Worm (Caenorhabditis elegans): ENCODE data around the gene col-172.

col-172 gene

ce11 chrX:6672519-6672918, at the start of gene col-172:
Gene col-172, plus strand, starts transcription at chrX:6672819.
- no peak for TF ChIP-seq zip-5 (tag; optimal IDR thresholded peaks at IDR 0.05)
- TF ChIP-seq unc-55 (GFP tag; optimal IDR thresholded peaks at IDR 0.05) = no peak
- TF ChIP-seq lim-6 (tag; optimal IDR thresholded peaks at IDR 0.05) = no peak
- TF ChIP-seq sdc-2 (tag; optimal IDR thresholded peaks at IDR 0.05) = no peak
- TF ChIP-seq odd-2 (tag; optimal IDR thresholded peaks at IDR 0.05) = no peak
- TF ChIP-seq ceh-24 (tag; optimal IDR thresholded peaks at IDR 0.05) = no peak
- no peak for TF ChIP-seq lin-11 (tag; optimal IDR thresholded peaks at IDR 0.05)
- no peak for TF ChIP-seq ceh-18 (tag; optimal IDR thresholded peaks at IDR 0.05)
- no peak for TF ChIP-seq hlh-8 (tag; optimal IDR thresholded peaks at IDR 0.05)
- TF ChIP-seq eyg-1 (tag; optimal IDR thresholded peaks at IDR 0.05) = no peak
- no peak for TF ChIP-seq ceh-45 (GFP tag; IDR thresholded peaks at IDR 0.05)
- TF ChIP-seq unc-86 (tag; optimal IDR thresholded peaks at IDR 0.05) = no peak
- TF ChIP-seq hlh-15 (tag; optimal IDR thresholded peaks at IDR 0.05) = no peak
- no peak for TF ChIP-seq ceh-31 (tag; optimal IDR thresholded peaks at IDR 0.05)
- no peak for TF ChIP-seq pax-1 (tag; optimal IDR thresholded peaks at IDR 0.05)
- TF ChIP-seq pha-4 (tag; optimal IDR thresholded peaks at IDR 0.05) = no peak
- no peak for TF ChIP-seq hlh-6 (tag; optimal IDR thresholded peaks at IDR 0.05)
- TF ChIP-seq pat-9 (tag; optimal IDR thresholded peaks at IDR 0.05) = no peak

- no peak for TF ChIP-seq dmd-4 (tag; optimal IDR thresholded peaks at IDR 0.05; ENCODE audit: borderline replicate concordance)
- TF ChIP-seq elt-2 (tag; optimal IDR thresholded peaks at IDR 0.05) = peak; percentile 63
- TF ChIP-seq tbx-2 (tag; optimal IDR thresholded peaks at IDR 0.05) = peak; percentile 46
- TF ChIP-seq ceh-19 (GFP tag; optimal IDR thresholded peaks at IDR 0.05) = no peak
- TF ChIP-seq ref-2 (tag; optimal IDR thresholded peaks at IDR 0.05) = peak; percentile 36
- no peak for TF ChIP-seq ceh-9 (tag; optimal IDR thresholded peaks at IDR 0.05)
Observed at ce11 chrX:6625275-6625674, 47.3 kb upstream of the col-172 start.

DNA sequence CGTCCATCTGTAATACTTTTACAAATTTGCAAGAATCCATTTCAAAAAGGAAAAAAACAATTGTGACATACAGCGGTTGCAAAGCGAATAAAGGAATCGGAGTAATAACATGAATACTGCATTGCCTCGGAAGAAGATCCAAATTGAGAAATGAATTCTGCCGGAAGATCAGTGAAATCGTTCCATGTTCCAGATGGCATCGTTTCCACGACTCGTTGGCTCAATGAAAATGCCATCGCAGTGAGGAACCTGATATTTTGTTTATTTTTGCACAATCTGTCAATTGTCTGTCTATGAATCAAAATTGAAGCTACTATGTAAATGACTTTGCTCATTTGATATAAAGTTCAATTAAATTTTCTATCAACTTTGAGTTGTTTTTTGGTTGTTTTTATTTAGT, 42.0 kb upstream of the col-172 start:
- TF ChIP-seq pat-9 (tag; optimal IDR thresholded peaks at IDR 0.05) (no peak), fax-1 (tag; optimal IDR thresholded peaks at IDR 0.05) (no peak), unc-55 (GFP tag; optimal IDR thresholded peaks at IDR 0.05) (no peak), pha-4 (tag; optimal IDR thresholded peaks at IDR 0.05) (no peak), ceh-31 (tag; optimal IDR thresholded peaks at IDR 0.05) (no peak), T23F11.4 (GFP tag; optimal IDR thresholded peaks at IDR 0.05) (no peak), zip-5 (tag; optimal IDR thresholded peaks at IDR 0.05) (no peak), rnt-1 (tag; optimal IDR thresholded peaks at IDR 0.05) (no peak), ets-4 (tag; optimal IDR thresholded peaks at IDR 0.05) (no peak), ztf-16 (tag; optimal IDR thresholded peaks at IDR 0.05) (no peak)

ce11 chrX:6631437-6631836, 41.2 kb upstream of the col-172 start, which contains the start of gene aexr-2:
Gene aexr-2, minus strand, starts transcription at chrX:6631537.
- TF ChIP-seq tbx-2 (tag; optimal IDR thresholded peaks at IDR 0.05) = no peak

DNA sequence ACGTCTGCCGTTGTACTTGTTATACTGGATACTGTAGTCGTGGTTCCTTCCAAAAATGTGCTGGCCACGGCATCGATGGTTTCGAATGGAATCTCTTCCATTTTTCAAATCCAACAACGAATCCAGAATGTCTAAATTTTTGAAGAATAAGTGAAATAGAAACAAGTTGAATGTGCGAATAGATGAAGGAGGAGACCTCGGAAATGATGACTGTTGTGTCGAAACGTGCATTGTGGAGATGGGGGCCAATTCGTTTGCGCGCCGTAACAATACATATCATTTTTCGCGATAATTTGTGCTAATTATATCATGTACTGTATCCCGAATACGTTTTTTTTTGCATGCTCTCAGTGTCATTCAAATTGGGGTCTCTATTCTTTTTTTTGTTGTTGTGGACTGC, 37.4 kb upstream of the col-172 start, which contains the start of gene aexr-1:
Gene aexr-1 (minus strand): TSS at position 101 of the 400 bp plus-strand sequence.
- TF ChIP-seq gmeb-2 (tag; optimal IDR thresholded peaks at IDR 0.05) (no peak), hlh-8 (tag; optimal IDR thresholded peaks at IDR 0.05) (no peak), hlh-13 (GFP tag; optimal IDR thresholded peaks at IDR 0.05) (no peak), pros-1 (tag; optimal IDR thresholded peaks at IDR 0.05) (no peak)

ce11 chrX:6637933-6638332, 34.7 kb upstream of the col-172 start:
- TF ChIP-seq mec-3 (tag; optimal IDR thresholded peaks at IDR 0.05; ENCODE audit: borderline replicate concordance) = no peak

All from whole organism, late embryonic.